Fruit fly (Drosophila melanogaster): ENCODE measurements around the gene Snmp1.

DNA sequence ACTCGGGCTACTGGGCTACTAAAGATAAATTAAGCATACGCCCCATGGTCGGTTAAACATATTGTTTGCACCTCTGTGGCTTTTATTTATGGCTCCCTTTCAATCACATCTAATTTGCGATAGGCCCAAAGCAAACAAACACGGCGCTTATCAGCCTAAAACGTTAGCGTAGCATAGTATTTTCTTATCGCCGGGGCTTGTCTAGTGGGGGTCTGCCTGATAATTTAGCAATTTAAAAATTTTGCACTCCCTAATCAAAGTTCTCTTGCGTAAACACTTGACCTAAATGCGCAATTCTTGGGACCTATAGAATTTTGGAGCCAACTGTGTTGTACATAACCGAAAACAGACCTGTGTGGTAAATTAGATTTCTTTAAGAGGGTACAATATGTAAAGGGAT lies 30.1 kb upstream of the Snmp1 start:
- TF ChIP-seq CG8478 (optimal IDR thresholded peaks at IDR 0.05) (no peak), CTCF (optimal IDR thresholded peaks at IDR 0.05) (no peak)

All from S2 (cell line).